Fruit fly (Drosophila melanogaster): ENCODE data around the gene CG9686.

- TF ChIP-seq CG9727 (GFP tag; optimal IDR thresholded peaks at IDR 0.05) (no peak), CG8924 (tag; optimal IDR thresholded peaks at IDR 0.05) (no peak), pum (GFP tag; optimal IDR thresholded peaks at IDR 0.05) (no peak), Hr3 (GFP tag; optimal IDR thresholded peaks at IDR 0.05) (no peak), CG4730 (GFP tag; IDR thresholded peaks at IDR 0.05) (no peak), C15 (GFP tag; IDR thresholded peaks at IDR 0.05) (no peak), Taf1 (GFP tag; IDR thresholded peaks at IDR 0.05) (no peak), CG7963 (GFP tag; IDR thresholded peaks at IDR 0.05; ENCODE audit: partially characterized antibody) (no peak), CG7357 (GFP tag; IDR thresholded peaks at IDR 0.05) (no peak), CG10274 (GFP tag; optimal IDR thresholded peaks at IDR 0.05) (no peak), CG7839 (tag; optimal IDR thresholded peaks at IDR 0.05) (no peak), stwl (tag; optimal IDR thresholded peaks at IDR 0.05) (no peak), CG6854 (GFP tag; optimal IDR thresholded peaks at IDR 0.05) (no peak), B-H2 (GFP tag; optimal IDR thresholded peaks at IDR 0.05) (no peak)
Measured at dm6 chrX:9897599-9897998, 17.9 kb downstream of the CG9686 start.

Measured in whole organism, embryonic.